Worm (Caenorhabditis elegans) whole organism, young adult: ENCODE results near the gene tab-1.

Source experiments
- B0261.1 ChIP-seq: sonication (generic microtip); optimal IDR thresholded peaks from 2 replicates; lab custom pipeline; 2016; ENCODE audit warnings: mild to moderate bottlenecking, missing genetic modification characterization, moderate library complexity, missing compliant biosample characterization
- F10E7.11 ChIP-seq: sonication (generic microtip); optimal IDR thresholded peaks from 2 replicates; lab custom pipeline; 2017; ENCODE audit warnings: mild to moderate bottlenecking, missing genetic modification characterization, moderate library complexity, missing compliant biosample characterization
- F23B12.7 ChIP-seq: sonication (generic microtip); optimal IDR thresholded peaks from 2 replicates; lab custom pipeline; 2017; ENCODE audit warnings: missing genetic modification characterization, mild to moderate bottlenecking, missing compliant biosample characterization, antibody characterized with exemption, moderate library complexity; ENCODE audit not compliant: insufficient read depth
- F57A8.1 ChIP-seq: fragments of 200-800 bp; sonication (Bioruptor generic); optimal IDR thresholded peaks from 2 replicates; lab custom pipeline; 2018; ENCODE audit warnings: mild to moderate bottlenecking, missing genetic modification characterization, moderate library complexity, missing compliant biosample characterization
- K11D2.4 ChIP-seq: fragments of 200-800 bp; sonication (Bioruptor generic); IDR thresholded peaks from 2 replicates; pipeline ENCODE4 v1.3.6; 2022; ENCODE audit warnings: missing genetic modification reagents, missing genetic modification characterization, missing compliant biosample characterization
- K12H6.12 ChIP-seq: fragments of 200-800 bp; sonication (Bioruptor generic); optimal IDR thresholded peaks from 2 replicates; lab custom pipeline; 2018; ENCODE audit warnings: mild to moderate bottlenecking, missing genetic modification characterization, missing compliant biosample characterization
- Y53G8AR.9 ChIP-seq: fragments of 200-800 bp; sonication (Bioruptor generic); conservative IDR thresholded peaks from 2 replicates; pipeline ENCODE4 v1.3.6; 2022; ENCODE audit warnings: missing genetic modification reagents, missing genetic modification characterization, missing compliant biosample characterization
- Y67H2A.10 ChIP-seq: fragments of 200-800 bp; sonication (Bioruptor generic); conservative IDR thresholded peaks from 2 replicates; pipeline ENCODE4 v1.3.6; 2022; ENCODE audit warnings: missing genetic modification reagents, missing genetic modification characterization, missing compliant biosample characterization
- atf-7 ChIP-seq: sonication (generic microtip); optimal IDR thresholded peaks from 2 replicates; lab custom pipeline; 2017; ENCODE audit warnings: mild to moderate bottlenecking, missing genetic modification characterization, missing compliant biosample characterization
- ccch-3 ChIP-seq: fragments of 200-800 bp; sonication (Bioruptor generic); optimal IDR thresholded peaks from 2 replicates; lab custom pipeline; 2018; ENCODE audit warnings: mild to moderate bottlenecking, missing genetic modification characterization, missing compliant biosample characterization
- cebp-1 ChIP-seq, 2 experiments: fragments of 200-800 bp in 1 of 2; sonication (Bioruptor generic) in 1 of 2; sonication (generic microtip) in 1 of 2; IDR thresholded peaks in 1 of 2; optimal IDR thresholded peaks in 1 of 2; 2 replicates each; pipeline versions ENCODE4 v1.3.6 to Lab custom; 2017 to 2022; ENCODE audit warnings: missing compliant biosample characterization in 2 of 2, missing genetic modification characterization in 2 of 2, mild to moderate bottlenecking in 1 of 2, missing genetic modification reagents in 1 of 2, moderate library complexity in 1 of 2
- ceh-27 ChIP-seq: fragments of 200-800 bp; sonication (Bioruptor generic); optimal IDR thresholded peaks from 2 replicates; lab custom pipeline; 2018; ENCODE audit warnings: mild to moderate bottlenecking, missing genetic modification characterization, moderate library complexity, missing compliant biosample characterization
- ceh-79 ChIP-seq: sonication (generic microtip); optimal IDR thresholded peaks from 2 replicates; lab custom pipeline; 2017; ENCODE audit warnings: mild to moderate bottlenecking, missing genetic modification characterization, missing compliant biosample characterization
- ceh-91 ChIP-seq: fragments of 200-800 bp; sonication (Bioruptor generic); IDR thresholded peaks from 2 replicates; pipeline ENCODE4 v1.3.6; 2022; ENCODE audit warnings: missing genetic modification reagents, missing genetic modification characterization, missing compliant biosample characterization
- chd-7 ChIP-seq: sonication (generic microtip); optimal IDR thresholded peaks from 2 replicates; lab custom pipeline; 2016; ENCODE audit warnings: mild to moderate bottlenecking, missing genetic modification characterization, moderate library complexity, missing compliant biosample characterization
- die-1 ChIP-seq: sonication (generic microtip); optimal IDR thresholded peaks from 2 replicates; lab custom pipeline; 2016; ENCODE audit warnings: missing genotype, mild to moderate bottlenecking, missing genetic modification characterization, missing compliant biosample characterization
- dpff-1 ChIP-seq: sonication (generic microtip); optimal IDR thresholded peaks from 2 replicates; lab custom pipeline; 2017; ENCODE audit warnings: mild to moderate bottlenecking, missing genetic modification characterization, missing compliant biosample characterization
- gei-17 ChIP-seq: fragments of 200-800 bp; sonication (Bioruptor generic); optimal IDR thresholded peaks from 2 replicates; lab custom pipeline; 2018; ENCODE audit warnings: mild to moderate bottlenecking, missing genetic modification characterization, missing compliant biosample characterization
- hlh-12 ChIP-seq: sonication (generic microtip); optimal IDR thresholded peaks from 2 replicates; lab custom pipeline; 2016; ENCODE audit warnings: missing genetic modification characterization, missing compliant biosample characterization
- hlh-26 ChIP-seq: fragments of 200-800 bp; sonication (Bioruptor generic); conservative IDR thresholded peaks from 2 replicates; pipeline ENCODE4 v1.3.6; 2022; ENCODE audit warnings: missing genetic modification reagents, missing genetic modification characterization, missing compliant biosample characterization
- hmg-1.2 ChIP-seq: fragments of 200-800 bp; sonication (Bioruptor generic); IDR thresholded peaks from 2 replicates; pipeline ENCODE4 v1.3.6; 2022; ENCODE audit warnings: missing genetic modification reagents, missing genetic modification characterization, missing compliant biosample characterization
- lin-54 ChIP-seq: fragments of 200-800 bp; sonication (Bioruptor generic); optimal IDR thresholded peaks from 2 replicates; lab custom pipeline; 2018; ENCODE audit warnings: mild to moderate bottlenecking, missing genetic modification characterization, missing compliant biosample characterization
- lsl-1 ChIP-seq: fragments of 200-800 bp; sonication (Bioruptor generic); optimal IDR thresholded peaks from 2 replicates; lab custom pipeline; 2018; ENCODE audit warnings: mild to moderate bottlenecking, missing genetic modification characterization, moderate library complexity, missing compliant biosample characterization
- lsy-27 ChIP-seq: sonication (generic microtip); optimal IDR thresholded peaks from 2 replicates; lab custom pipeline; 2017; ENCODE audit warnings: missing genetic modification characterization, mild to moderate bottlenecking, missing compliant biosample characterization, antibody characterized with exemption, missing genotype, borderline replicate concordance; ENCODE audit not compliant: insufficient read depth
- madf-8 ChIP-seq: fragments of 200-800 bp; sonication (Bioruptor generic); conservative IDR thresholded peaks from 2 replicates; pipeline ENCODE4 v1.3.6; 2022; ENCODE audit warnings: missing genetic modification reagents, missing genetic modification characterization, missing compliant biosample characterization
- mes-4 ChIP-seq: sonication (generic microtip); optimal IDR thresholded peaks from 2 replicates; lab custom pipeline; 2016; ENCODE audit warnings: missing genotype, missing genetic modification characterization, missing compliant biosample characterization
- mxl-1 ChIP-seq: sonication (generic microtip); optimal IDR thresholded peaks from 2 replicates; lab custom pipeline; 2016; ENCODE audit warnings: missing genetic modification characterization, missing compliant biosample characterization
- nhr-120 ChIP-seq: fragments of 200-800 bp; sonication (Bioruptor generic); IDR thresholded peaks from 2 replicates; pipeline ENCODE4 v1.3.6; 2022; ENCODE audit warnings: missing genetic modification characterization, missing compliant biosample characterization
- nhr-179 ChIP-seq: sonication (generic microtip); optimal IDR thresholded peaks from 2 replicates; lab custom pipeline; 2016; ENCODE audit warnings: mild to moderate bottlenecking, missing genetic modification characterization, missing compliant biosample characterization
- nhr-80 ChIP-seq: sonication (generic microtip); optimal IDR thresholded peaks from 2 replicates; lab custom pipeline; 2016; ENCODE audit warnings: missing genetic modification characterization, missing compliant biosample characterization
- nhr-90 ChIP-seq: sonication (generic microtip); optimal IDR thresholded peaks from 2 replicates; lab custom pipeline; 2016; ENCODE audit warnings: missing genotype, mild to moderate bottlenecking, missing genetic modification characterization, missing compliant biosample characterization
- rec-8 ChIP-seq, 2 experiments: sonication (generic microtip); optimal IDR thresholded peaks; 2 replicates each; lab custom pipeline; 2016; ENCODE audit warnings: mild to moderate bottlenecking in 2 of 2, missing genetic modification characterization in 2 of 2, missing genetic modification reagents in 2 of 2, missing genotype in 2 of 2, missing biosample characterization in 1 of 2, missing compliant biosample characterization in 1 of 2, moderate library complexity in 1 of 2
- repo-1 ChIP-seq: sonication (generic microtip); optimal IDR thresholded peaks from 2 replicates; lab custom pipeline; 2017; ENCODE audit warnings: mild to moderate bottlenecking, missing genetic modification characterization, missing compliant biosample characterization
- snpc-1.3 ChIP-seq: sonication (generic microtip); optimal IDR thresholded peaks from 2 replicates; lab custom pipeline; 2017; ENCODE audit warnings: missing genetic modification characterization, mild to moderate bottlenecking, missing compliant biosample characterization, antibody characterized with exemption, moderate library complexity, missing genotype, missing genetic modification reagents; ENCODE audit not compliant: insufficient read depth
- snpc-3.4 ChIP-seq: sonication (generic microtip); optimal IDR thresholded peaks from 2 replicates; lab custom pipeline; 2017; ENCODE audit warnings: missing genetic modification characterization, mild to moderate bottlenecking, missing compliant biosample characterization, antibody characterized with exemption, moderate library complexity, missing genotype, missing genetic modification reagents
- somi-1 ChIP-seq: fragments of 200-800 bp; sonication (Bioruptor generic); optimal IDR thresholded peaks from 2 replicates; lab custom pipeline; 2018; ENCODE audit warnings: mild to moderate bottlenecking, missing genetic modification characterization, missing compliant biosample characterization
- unc-62 ChIP-seq: fragments of 150-350 bp; optimal IDR thresholded peaks from 2 replicates; lab custom pipeline; 2014; ENCODE audit warnings: missing biosample characterization, missing genetic modification reagents, missing genetic modification characterization
- zim-3 ChIP-seq: sonication (generic microtip); optimal IDR thresholded peaks from 2 replicates; lab custom pipeline; 2017; ENCODE audit warnings: mild to moderate bottlenecking, missing genetic modification characterization, moderate library complexity, missing compliant biosample characterization
- ztf-18 ChIP-seq: sonication (generic microtip); optimal IDR thresholded peaks from 2 replicates; lab custom pipeline; 2016; ENCODE audit warnings: missing genotype, mild to moderate bottlenecking, missing genetic modification characterization, missing compliant biosample characterization
- ztf-26 ChIP-seq: sonication (generic microtip); optimal IDR thresholded peaks from 2 replicates; lab custom pipeline; 2017; ENCODE audit warnings: missing genetic modification characterization, missing compliant biosample characterization
- ztf-3 ChIP-seq: fragments of 200-800 bp; sonication (Bioruptor generic); optimal IDR thresholded peaks from 2 replicates; lab custom pipeline; 2018; ENCODE audit warnings: mild to moderate bottlenecking, missing genetic modification characterization, missing compliant biosample characterization

Gene tab-1

ce11 chrII:6838977-6839376, 35.9 kb downstream of the tab-1 start:
- TF ChIP-seq nhr-179 (tag; lab: Kevin White, UChicago) = no peak
- no peak for TF ChIP-seq F10E7.11 (tag; lab: Kevin White, UChicago)
- TF ChIP-seq ceh-79 (tag; lab: Kevin White, UChicago) = no peak
- no peak for TF ChIP-seq K11D2.4 (GFP tag; lab: Robert Waterston, UW)
- peak; percentile 16 for TF ChIP-seq nhr-80 (tag; lab: Kevin White, UChicago)
- TF ChIP-seq unc-62 (GFP tag; lab: Kevin White, UChicago) = no peak
- TF ChIP-seq F23B12.7 = no peak
- no peak for TF ChIP-seq zim-3 (tag; lab: Kevin White, UChicago)
- TF ChIP-seq lin-54 (GFP tag; lab: Kevin White, UChicago) = no peak
- no peak for TF ChIP-seq cebp-1 (GFP tag; IDR thresholded peaks at IDR 0.05; lab: Robert Waterston, UW)
- peak; percentile 38 for TF ChIP-seq cebp-1 (tag; optimal IDR thresholded peaks at IDR 0.05; lab: Kevin White, UChicago)
- no peak for TF ChIP-seq nhr-90 (tag; lab: Kevin White, UChicago)
- no peak for TF ChIP-seq hlh-26
- no peak for TF ChIP-seq madf-8 (GFP tag; lab: Robert Waterston, UW)
- no peak for TF ChIP-seq ztf-3
- no peak for TF ChIP-seq ccch-3
- TF ChIP-seq K12H6.12 (tag; lab: Kevin White, UChicago) = no peak
- peak; percentile 3; the same call in 1 of the 2 replicates for TF ChIP-seq hmg-1.2 (GFP tag; lab: Robert Waterston, UW)
- no peak for TF ChIP-seq hlh-12 (tag; lab: Kevin White, UChicago)
- peak; percentile 0 for TF ChIP-seq ceh-27 (GFP tag; lab: Kevin White, UChicago)
- no peak for TF ChIP-seq ztf-18 (tag; lab: Kevin White, UChicago)
- TF ChIP-seq snpc-1.3 = no peak
- peak; percentile 22 for TF ChIP-seq somi-1
- TF ChIP-seq lsl-1 = no peak
- TF ChIP-seq Y67H2A.10 (GFP tag; lab: Robert Waterston, UW) = no peak
- no peak for TF ChIP-seq atf-7 (tag; lab: Kevin White, UChicago)
- TF ChIP-seq ztf-26 (tag; lab: Kevin White, UChicago) = no peak
- no peak for TF ChIP-seq rec-8 (tag; optimal IDR thresholded peaks at IDR 0.05; lab: Kevin White, UChicago)
- no peak for TF ChIP-seq mes-4 (tag; lab: Kevin White, UChicago)
- no peak for TF ChIP-seq lsy-27 (tag; lab: Kevin White, UChicago)
- no peak for TF ChIP-seq chd-7 (tag; lab: Kevin White, UChicago)
- TF ChIP-seq die-1 (tag; lab: Kevin White, UChicago) = no peak
- TF ChIP-seq mxl-1 (tag; lab: Kevin White, UChicago) = no peak
- TF ChIP-seq repo-1 = no peak

- TF ChIP-seq ceh-91 (no peak), mes-4 (tag; lab: Kevin White, UChicago) (no peak), Y53G8AR.9 (GFP tag; lab: Robert Waterston, UW) (no peak), gei-17 (GFP tag; lab: Kevin White, UChicago) (no peak), F57A8.1 (no peak), ccch-3 (no peak), nhr-120 (GFP tag; lab: Robert Waterston, UW) (no peak), dpff-1 (tag; lab: Kevin White, UChicago) (no peak), die-1 (tag; lab: Kevin White, UChicago) (no peak), zim-3 (tag; lab: Kevin White, UChicago) (no peak), ztf-3 (no peak), B0261.1 (no peak), snpc-3.4 (tag; lab: Kevin White, UChicago) (no peak)
Observed at ce11 chrII:6840663-6841062, 37.5 kb downstream of the tab-1 start.
